Worm (Caenorhabditis elegans) whole organism, L1 larva: Measurements from ENCODE around the gene F41C6.6.
A peak's percentile ranks its signal among the peaks of the same experiment; 100 is the strongest.
"Not testable (repeated sequence)": the region's sequence is repeated elsewhere in the genome, so short reads cannot be mapped to it uniquely, and the experiment has no call there.

ENCODE experiments used
- C34B4.2 ChIP-seq: sonication (generic microtip); optimal IDR thresholded peaks from 2 replicates; lab custom pipeline; 2017; ENCODE audit warnings: mild to moderate bottlenecking, missing genetic modification characterization, missing compliant biosample characterization
- aha-1 ChIP-seq: fragments of 150-350 bp; optimal IDR thresholded peaks from 2 replicates; lab custom pipeline; 2014; ENCODE audit warnings: missing biosample characterization, missing genetic modification characterization
- alr-1 ChIP-seq: fragments of 200-800 bp; sonication (Bioruptor generic); optimal IDR thresholded peaks from 2 replicates; lab custom pipeline; 2018; ENCODE audit warnings: borderline replicate concordance, mild to moderate bottlenecking, missing genetic modification characterization, missing compliant biosample characterization
- aly-2 ChIP-seq: fragments of 150-350 bp; optimal IDR thresholded peaks from 2 replicates; lab custom pipeline; 2014; ENCODE audit warnings: missing biosample characterization, missing genetic modification characterization
- ama-1 ChIP-seq: fragments of 150-350 bp; optimal IDR thresholded peaks from 2 replicates; lab custom pipeline; 2014
- blmp-1 ChIP-seq: fragments of 150-350 bp; optimal IDR thresholded peaks from 2 replicates; lab custom pipeline; 2014; ENCODE audit warnings: missing biosample characterization, missing genetic modification characterization
- ceh-63 ChIP-seq: fragments of 200-800 bp; sonication (Bioruptor generic); optimal IDR thresholded peaks from 2 replicates; lab custom pipeline; 2018; ENCODE audit warnings: mild to moderate bottlenecking, missing genetic modification characterization, missing compliant biosample characterization
- ceh-8 ChIP-seq: fragments of 200-800 bp; sonication (Bioruptor generic); optimal IDR thresholded peaks from 2 replicates; lab custom pipeline; 2018; ENCODE audit warnings: mild to moderate bottlenecking, missing genetic modification characterization, moderate library complexity, missing compliant biosample characterization
- efl-1 ChIP-seq, 4 experiments: fragments of 150-350 bp; optimal IDR thresholded peaks in 3 of 4; peaks in 1 of 4; 1 replicate in 1 of 4; 2 replicates in 3 of 4; lab custom pipeline; 2014; ENCODE audit warnings: missing biosample characterization in 2 of 4, missing genetic modification characterization in 2 of 4, missing genetic modification reagents in 2 of 4
- elt-2 ChIP-seq: sonication (generic microtip); optimal IDR thresholded peaks from 2 replicates; lab custom pipeline; 2016; ENCODE audit warnings: missing genetic modification characterization, mild to moderate bottlenecking, inconsistent platforms, missing compliant biosample characterization, missing genetic modification reagents
- elt-3 ChIP-seq, 6 experiments: fragments of 150-350 bp in 1 of 6; sonication (generic microtip); optimal IDR thresholded peaks; 2 replicates each; lab custom pipeline; 2017 to 2018; ENCODE audit warnings: missing biosample characterization in 6 of 6, missing genetic modification characterization in 6 of 6, inconsistent platforms in 1 of 6
- fkh-10 ChIP-seq: sonication (generic microtip); optimal IDR thresholded peaks from 2 replicates; lab custom pipeline; 2017; ENCODE audit warnings: missing biosample characterization, missing genetic modification reagents, missing genetic modification characterization
- fkh-4 ChIP-seq: sonication (generic microtip); optimal IDR thresholded peaks from 2 replicates; lab custom pipeline; 2016; ENCODE audit warnings: missing compliant biosample characterization, missing genetic modification characterization, borderline replicate concordance
- fkh-8 ChIP-seq: sonication (generic microtip); optimal IDR thresholded peaks from 2 replicates; lab custom pipeline; 2016; ENCODE audit warnings: mild to moderate bottlenecking, missing genetic modification characterization, missing compliant biosample characterization
- hlh-17 ChIP-seq: fragments of 200-800 bp; sonication (Bioruptor generic); optimal IDR thresholded peaks from 2 replicates; lab custom pipeline; 2018; ENCODE audit warnings: missing genetic modification characterization, mild to moderate bottlenecking, missing compliant biosample characterization, moderate library complexity, borderline replicate concordance
- hlh-4 ChIP-seq: sonication (generic microtip); optimal IDR thresholded peaks from 2 replicates; lab custom pipeline; 2016; ENCODE audit warnings: mild to moderate bottlenecking, missing genetic modification characterization, missing compliant biosample characterization
- hpl-2 ChIP-seq: fragments of 150-350 bp; optimal IDR thresholded peaks from 2 replicates; lab custom pipeline; 2014; ENCODE audit warnings: missing biosample characterization, missing genetic modification reagents, missing genetic modification characterization
- isw-1 ChIP-seq: fragments of 200-800 bp; sonication (Bioruptor generic); IDR thresholded peaks from 2 replicates; pipeline ENCODE4 v1.3.6; 2022; ENCODE audit warnings: missing genetic modification characterization, missing compliant biosample characterization
- jun-1 ChIP-seq: fragments of 150-350 bp; optimal IDR thresholded peaks from 2 replicates; lab custom pipeline; 2014; ENCODE audit warnings: missing biosample characterization, missing genetic modification reagents, missing genetic modification characterization
- lin-14 ChIP-seq: fragments of 200-800 bp; sonication (Bioruptor generic); optimal IDR thresholded peaks from 2 replicates; lab custom pipeline; 2018; ENCODE audit warnings: mild to moderate bottlenecking, missing genetic modification characterization, moderate library complexity, missing compliant biosample characterization
- lin-35 ChIP-seq, 2 experiments: fragments of 150-350 bp; optimal IDR thresholded peaks; 2 replicates each; lab custom pipeline; 2014; ENCODE audit warnings: missing biosample characterization in 2 of 2, missing genetic modification characterization in 2 of 2, missing genetic modification reagents in 2 of 2
- lin-39 ChIP-seq: fragments of 150-350 bp; optimal IDR thresholded peaks from 2 replicates; lab custom pipeline; 2014; ENCODE audit warnings: missing biosample characterization, missing genetic modification reagents, missing genetic modification characterization
- lsy-2 ChIP-seq, 2 experiments: fragments of 150-350 bp; optimal IDR thresholded peaks; 2 replicates each; lab custom pipeline; 2014; ENCODE audit warnings: missing biosample characterization in 2 of 2, missing genetic modification characterization in 2 of 2
- mab-9 ChIP-seq: fragments of 200-800 bp; sonication (Bioruptor generic); IDR thresholded peaks from 2 replicates; pipeline ENCODE4 v1.3.6; 2022; ENCODE audit warnings: missing genetic modification reagents, missing genetic modification characterization, missing compliant biosample characterization
- mef-2 ChIP-seq: fragments of 150-350 bp; optimal IDR thresholded peaks from 2 replicates; lab custom pipeline; 2014; ENCODE audit warnings: missing biosample characterization, missing genetic modification characterization
- nhr-19 ChIP-seq: fragments of 200-800 bp; sonication (Bioruptor generic); conservative IDR thresholded peaks from 2 replicates; pipeline ENCODE4 v1.3.6; 2022; ENCODE audit warnings: missing genetic modification characterization, missing compliant biosample characterization
- nhr-237 ChIP-seq: fragments of 150-350 bp; optimal IDR thresholded peaks from 2 replicates; lab custom pipeline; 2014; ENCODE audit warnings: missing biosample characterization, missing genetic modification characterization
- nhr-47 ChIP-seq: sonication (generic microtip); optimal IDR thresholded peaks from 2 replicates; lab custom pipeline; 2016; ENCODE audit warnings: mild to moderate bottlenecking, missing genetic modification characterization, moderate library complexity, missing compliant biosample characterization
- nhr-71 ChIP-seq: sonication (generic microtip); optimal IDR thresholded peaks from 2 replicates; lab custom pipeline; 2016; ENCODE audit warnings: mild to moderate bottlenecking, missing genetic modification characterization, moderate library complexity, missing compliant biosample characterization
- nhr-77 ChIP-seq: fragments of 150-350 bp; optimal IDR thresholded peaks from 2 replicates; lab custom pipeline; 2014; ENCODE audit warnings: missing biosample characterization, missing genetic modification characterization
- nhr-85 ChIP-seq: sonication (generic microtip); peaks from one replicate; lab custom pipeline; 2016; ENCODE audit warnings: missing genetic modification characterization, inconsistent platforms, missing compliant biosample characterization
- pax-3 ChIP-seq: fragments of 200-800 bp; sonication (Bioruptor generic); optimal IDR thresholded peaks from 2 replicates; lab custom pipeline; 2018; ENCODE audit warnings: mild to moderate bottlenecking, missing genetic modification characterization, moderate library complexity, missing compliant biosample characterization
- snpc-4 ChIP-seq: fragments of 150-350 bp; optimal IDR thresholded peaks from 2 replicates; lab custom pipeline; 2014; ENCODE audit warnings: missing biosample characterization, missing genetic modification characterization
- sox-4 ChIP-seq: sonication (generic microtip); optimal IDR thresholded peaks from 2 replicates; lab custom pipeline; 2016; ENCODE audit warnings: missing genetic modification characterization, missing compliant biosample characterization
- tlp-1 ChIP-seq: fragments of 150-350 bp; optimal IDR thresholded peaks from 2 replicates; lab custom pipeline; 2014; ENCODE audit warnings: missing biosample characterization, missing genetic modification characterization
- unc-86 ChIP-seq: sonication (generic microtip); optimal IDR thresholded peaks from 2 replicates; lab custom pipeline; 2016; ENCODE audit warnings: missing genetic modification characterization, missing compliant biosample characterization
- unc-98 ChIP-seq: fragments of 200-800 bp; sonication (Bioruptor generic); IDR thresholded peaks from 2 replicates; pipeline ENCODE4 v1.3.6; 2022; ENCODE audit warnings: missing genetic modification characterization, missing compliant biosample characterization
- vab-15 ChIP-seq: sonication (generic microtip); optimal IDR thresholded peaks from 2 replicates; lab custom pipeline; 2017; ENCODE audit warnings: missing genotype, mild to moderate bottlenecking, missing genetic modification characterization, missing compliant biosample characterization
- xbp-1 ChIP-seq: sonication (generic microtip); optimal IDR thresholded peaks from 2 replicates; lab custom pipeline; 2016; ENCODE audit warnings: missing genetic modification characterization, missing compliant biosample characterization
- zip-4 ChIP-seq: fragments of 200-800 bp; sonication (Bioruptor generic); optimal IDR thresholded peaks from 2 replicates; lab custom pipeline; 2018; ENCODE audit warnings: mild to moderate bottlenecking, missing genetic modification characterization, moderate library complexity, missing compliant biosample characterization
- ztf-11 ChIP-seq, 2 experiments: sonication (generic microtip); optimal IDR thresholded peaks; 2 replicates each; lab custom pipeline; 2016 to 2017; ENCODE audit warnings: missing genetic modification characterization in 2 of 2, missing biosample characterization in 1 of 2, missing compliant biosample characterization in 1 of 2
- ztf-4 ChIP-seq: fragments of 150-350 bp; optimal IDR thresholded peaks from 2 replicates; lab custom pipeline; 2014; ENCODE audit warnings: missing biosample characterization, missing genetic modification characterization

The F41C6.6 gene

ce11 chrX:6881795-6882194 lies at the start of gene F41C6.6:
TSS of gene F41C6.6 (minus strand) at chrX:6881895.
- not testable (repeated sequence) for TF ChIP-seq tlp-1 (tag; lab: Kevin White, UChicago); ceh-63; zip-4 (GFP tag; lab: Kevin White, UChicago)

ce11 chrX:6928578-6928977 lies 46.9 kb upstream of the F41C6.6 start, which contains the start of gene F14B8.5:
TSS of gene F14B8.5 (minus strand) at chrX:6928704.
- TF ChIP-seq ama-1 (lab: Kevin White, UChicago): no peak
- TF ChIP-seq elt-2: peak; percentile 48
- peak; percentile 33 for TF ChIP-seq nhr-85

- TF ChIP-seq aha-1 (no peak), vab-15 (tag; lab: Kevin White, UChicago) (no peak), jun-1 (tag; lab: Kevin White, UChicago) (no peak), elt-2 (peak; percentile 68), lsy-2 (tag; optimal IDR thresholded peaks at IDR 0.05; lab: Kevin White, UChicago) (no peak), blmp-1 (tag; lab: Kevin White, UChicago) (no peak), ztf-11 (tag; optimal IDR thresholded peaks at IDR 0.05; lab: Kevin White, UChicago) (no peak), elt-3 (tag; optimal IDR thresholded peaks at IDR 0.05; lab: Kevin White, UChicago) (no peak), nhr-19 (GFP tag; lab: Robert Waterston, UW) (no peak), unc-98 (GFP tag; lab: Robert Waterston, UW) (no peak), nhr-237 (tag; lab: Kevin White, UChicago) (no peak), lin-14 (peak; percentile 2)
Measured at ce11 chrX:6926952-6927351, 45.3 kb upstream of the F41C6.6 start.

- TF ChIP-seq alr-1 (no peak), lin-14 (peak; percentile 33), jun-1 (tag; lab: Kevin White, UChicago) (peak; percentile 20), elt-2 (peak; percentile 81), lin-35 (GFP tag; optimal IDR thresholded peaks at IDR 0.05; lab: Kevin White, UChicago) (peak in 1 of 2 experiments; percentile 14), fkh-10 (GFP tag; lab: Kevin White, UChicago) (no peak)
Measured at ce11 chrX:6924461-6924860, 42.8 kb upstream of the F41C6.6 start, which contains the start of gene otpl-3. TSS of gene otpl-3 (minus strand) at chrX:6924764.

- TF ChIP-seq elt-2 (peak; percentile 63), ceh-8 (GFP tag; lab: Kevin White, UChicago) (no peak)
Measured at ce11 chrX:6920132-6920531, 38.4 kb upstream of the F41C6.6 start.

- TF ChIP-seq aha-1: no peak
- no peak for TF ChIP-seq aly-2 (tag; lab: Kevin White, UChicago)
- TF ChIP-seq xbp-1 (tag; lab: Kevin White, UChicago): no peak
- TF ChIP-seq hpl-2 (GFP tag; lab: Kevin White, UChicago): no peak
- TF ChIP-seq fkh-4: no peak
- no peak for TF ChIP-seq hlh-17 (GFP tag; lab: Kevin White, UChicago)
- TF ChIP-seq ztf-4 (tag; lab: Kevin White, UChicago): no peak
- TF ChIP-seq lin-39 (tag; lab: Kevin White, UChicago): no peak
- TF ChIP-seq nhr-19 (GFP tag; lab: Robert Waterston, UW): no peak
- no peak for TF ChIP-seq unc-86 (tag; lab: Kevin White, UChicago)
- no peak for TF ChIP-seq mab-9 (GFP tag; lab: Robert Waterston, UW)
- peak; percentile 76 for TF ChIP-seq nhr-85
- no peak for TF ChIP-seq C34B4.2
- TF ChIP-seq nhr-71 (tag; lab: Kevin White, UChicago): peak; percentile 49
- no peak for TF ChIP-seq sox-4
- no peak for TF ChIP-seq nhr-77 (tag; lab: Kevin White, UChicago)
- peak; percentile 9 for TF ChIP-seq nhr-47
- no peak for TF ChIP-seq isw-1 (GFP tag; lab: Robert Waterston, UW)
- TF ChIP-seq lin-14: peak; percentile 69
- no peak for TF ChIP-seq pax-3 (tag; lab: Kevin White, UChicago)
- TF ChIP-seq fkh-8: peak; percentile 20
- TF ChIP-seq mef-2 (tag; lab: Kevin White, UChicago): no peak
- TF ChIP-seq hlh-4 (tag; lab: Kevin White, UChicago): no peak
- TF ChIP-seq lin-35 (GFP tag; optimal IDR thresholded peaks at IDR 0.05; lab: Kevin White, UChicago): no peak
- TF ChIP-seq snpc-4 (tag; lab: Kevin White, UChicago): no peak
- TF ChIP-seq efl-1 (optimal IDR thresholded peaks at IDR 0.05; lab: Kevin White, UChicago): no peak
- TF ChIP-seq efl-1 (GFP tag; optimal IDR thresholded peaks at IDR 0.05 in 1 of 2; lab: Kevin White, UChicago): no peak
Measured at ce11 chrX:6916150-6916549, 34.5 kb upstream of the F41C6.6 start.
